Worm (Caenorhabditis elegans) whole organism, L4 larva: Measurements from ENCODE around the gene sucg-1.

Experiments
- F49E8.2 ChIP-seq: sonication (generic microtip); optimal IDR thresholded peaks from 2 replicates; lab custom pipeline; 2016; ENCODE audit warnings: missing compliant biosample characterization, mild to moderate bottlenecking, missing genetic modification characterization, borderline replicate concordance
- ZK546.5 ChIP-seq, 2 experiments: sonication (generic microtip); optimal IDR thresholded peaks; 2 replicates each; lab custom pipeline; 2017; ENCODE audit warnings: missing biosample characterization in 2 of 2, missing genetic modification characterization in 2 of 2
- lin-13 ChIP-seq: fragments of 150-350 bp; optimal IDR thresholded peaks from 2 replicates; lab custom pipeline; 2014; ENCODE audit warnings: missing biosample characterization, missing genetic modification reagents, missing genetic modification characterization
- nhr-11 ChIP-seq: fragments of 150-350 bp; optimal IDR thresholded peaks from 2 replicates; lab custom pipeline; 2014; ENCODE audit warnings: missing biosample characterization, missing genetic modification characterization
- nhr-77 ChIP-seq: fragments of 150-350 bp; optimal IDR thresholded peaks from 2 replicates; lab custom pipeline; 2014; ENCODE audit warnings: missing biosample characterization, missing genetic modification characterization
- pha-4 ChIP-seq, 2 experiments: fragments of 150-350 bp in 1 of 2; fragments of 200-800 bp in 1 of 2; sonication (Bioruptor generic) in 1 of 2; IDR thresholded peaks in 1 of 2; optimal IDR thresholded peaks in 1 of 2; 2 replicates each; pipeline versions ENCODE4 v1.3.6 to Lab custom; 2014 to 2022; ENCODE audit warnings: missing genetic modification characterization in 2 of 2, missing genetic modification reagents in 2 of 2, missing biosample characterization in 1 of 2, missing compliant biosample characterization in 1 of 2
- unc-62 ChIP-seq, 3 experiments: fragments of 150-350 bp in 1 of 3; sonication (generic microtip); optimal IDR thresholded peaks in 2 of 3; peaks in 1 of 3; 1 replicate in 1 of 3; 2 replicates in 2 of 3; lab custom pipeline; 2014 to 2017; ENCODE audit warnings: missing biosample characterization in 3 of 3, missing genetic modification characterization in 3 of 3, missing genetic modification reagents in 3 of 3, missing genotype in 1 of 3
- zip-11 ChIP-seq: fragments of 200-800 bp; sonication (Bioruptor generic); IDR thresholded peaks from 2 replicates; pipeline ENCODE4 v1.3.6; 2022; ENCODE audit warnings: missing genetic modification characterization, missing compliant biosample characterization

DNA sequence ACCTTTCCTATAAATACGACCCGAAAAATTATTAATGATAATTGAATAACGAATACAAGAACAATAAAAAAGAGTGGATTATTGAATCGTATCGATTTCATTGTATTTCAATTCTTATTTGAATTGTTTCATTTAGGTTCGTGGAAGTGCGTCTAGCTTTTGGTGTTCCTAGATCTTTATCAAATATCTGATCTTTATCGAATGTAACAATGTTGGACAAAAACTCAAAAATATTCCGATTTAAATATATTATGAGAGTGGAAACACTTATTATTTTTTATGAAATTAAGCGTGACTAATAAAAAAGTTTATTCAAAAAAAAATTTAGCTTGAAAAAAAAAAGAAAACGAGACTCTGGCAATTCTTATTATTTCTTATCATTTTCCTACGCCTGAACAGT, 3.2 kb downstream of the sucg-1 start, which contains the start of the genes C50F7.9 and C50F7.3:
- TF ChIP-seq zip-11 (GFP tag; lab: Robert Waterston, UW) (no peak), pha-4 (GFP tag; IDR thresholded peaks at IDR 0.05; lab: Robert Waterston, UW) (no peak), pha-4 (tag; optimal IDR thresholded peaks at IDR 0.05; lab: Kevin White, UChicago) (no peak), nhr-77 (tag; lab: Kevin White, UChicago) (no peak), nhr-11 (no peak), ZK546.5 (tag; optimal IDR thresholded peaks at IDR 0.05; lab: Kevin White, UChicago) (no peak), lin-13 (GFP tag; lab: Kevin White, UChicago) (no peak), unc-62 (GFP tag; optimal IDR thresholded peaks at IDR 0.05 in 1 of 2; lab: Kevin White, UChicago) (no peak), unc-62 (tag; optimal IDR thresholded peaks at IDR 0.05; lab: Kevin White, UChicago) (no peak), F49E8.2 (tag; lab: Kevin White, UChicago) (no peak)
